Worm (Caenorhabditis elegans) whole organism, late embryonic: ENCODE data around the gene C46E10.8.

Experiments used
- ceh-9 ChIP-seq: sonication (generic microtip); optimal IDR thresholded peaks from 2 replicates; lab custom pipeline; 2016; ENCODE audit warnings: mild to moderate bottlenecking, missing genetic modification characterization, inconsistent platforms, missing compliant biosample characterization
- fax-1 ChIP-seq: sonication (generic microtip); optimal IDR thresholded peaks from 2 replicates; lab custom pipeline; 2016; ENCODE audit warnings: missing genotype, missing genetic modification characterization, missing compliant biosample characterization
- fkh-6 ChIP-seq: sonication (generic microtip); optimal IDR thresholded peaks from 2 replicates; lab custom pipeline; 2016; ENCODE audit warnings: missing genetic modification characterization, missing compliant biosample characterization
- hlh-15 ChIP-seq: sonication (generic microtip); optimal IDR thresholded peaks from 2 replicates; lab custom pipeline; 2016; ENCODE audit warnings: missing genetic modification characterization, missing compliant biosample characterization
- lin-11 ChIP-seq: fragments of 200-800 bp; sonication (Bioruptor generic); optimal IDR thresholded peaks from 2 replicates; lab custom pipeline; 2018; ENCODE audit warnings: mild to moderate bottlenecking, missing genetic modification characterization, missing compliant biosample characterization
- nfya-1 ChIP-seq: sonication (generic microtip); optimal IDR thresholded peaks from 2 replicates; lab custom pipeline; 2017; ENCODE audit warnings: missing genetic modification characterization, mild to moderate bottlenecking, missing compliant biosample characterization, antibody characterized with exemption, moderate library complexity
- odd-2 ChIP-seq: sonication (generic microtip); optimal IDR thresholded peaks from 2 replicates; lab custom pipeline; 2017; ENCODE audit warnings: antibody characterized with exemption, mild to moderate bottlenecking, missing genetic modification characterization, missing compliant biosample characterization
- pha-2 ChIP-seq: sonication (generic microtip); optimal IDR thresholded peaks from 2 replicates; lab custom pipeline; 2017; ENCODE audit warnings: mild to moderate bottlenecking, missing genetic modification characterization, missing compliant biosample characterization
- pqm-1 ChIP-seq: sonication (generic microtip); optimal IDR thresholded peaks from 2 replicates; lab custom pipeline; 2016; ENCODE audit warnings: missing genetic modification characterization, missing compliant biosample characterization
- pros-1 ChIP-seq: fragments of 150-350 bp; optimal IDR thresholded peaks from 2 replicates; lab custom pipeline; 2014; ENCODE audit warnings: missing biosample characterization, missing genetic modification reagents, missing genetic modification characterization

ce11 chrII:3747405-3747804, 19.5 kb upstream of the C46E10.8 start, which contains the start of gene fbxb-92:
- TF ChIP-seq nfya-1 (tag; lab: Kevin White, UChicago): no peak
- no peak for TF ChIP-seq hlh-15
- no peak for TF ChIP-seq ceh-9 (tag; lab: Kevin White, UChicago)
- no peak for TF ChIP-seq odd-2 (tag; lab: Kevin White, UChicago)
- TF ChIP-seq pqm-1 (tag; lab: Kevin White, UChicago): no peak
- TF ChIP-seq fkh-6 (tag; lab: Kevin White, UChicago): no peak
- TF ChIP-seq pros-1 (tag; lab: Kevin White, UChicago): no peak
- TF ChIP-seq fax-1: no peak
- TF ChIP-seq lin-11: no peak
- no peak for TF ChIP-seq pha-2
